Worm (Caenorhabditis elegans) whole organism, L2 larva: ENCODE data around the gene srx-68.

ENCODE experiments used
- F13H6.1 ChIP-seq: sonication (generic microtip); optimal IDR thresholded peaks from 2 replicates; lab custom pipeline; 2016; ENCODE audit warnings: missing genetic modification characterization, missing compliant biosample characterization
- R02D3.7 ChIP-seq: fragments of 150-350 bp; optimal IDR thresholded peaks from 2 replicates; lab custom pipeline; 2014; ENCODE audit warnings: missing biosample characterization, missing genetic modification characterization
- Y55F3AM.14 ChIP-seq: fragments of 200-800 bp; sonication (Bioruptor generic); optimal IDR thresholded peaks from 2 replicates; lab custom pipeline; 2018; ENCODE audit warnings: mild to moderate bottlenecking, missing genetic modification characterization, missing compliant biosample characterization
- ZK546.5 ChIP-seq: sonication (generic microtip); optimal IDR thresholded peaks from 2 replicates; lab custom pipeline; 2017; ENCODE audit warnings: missing biosample characterization, missing genetic modification characterization
- aly-2 ChIP-seq: fragments of 150-350 bp; optimal IDR thresholded peaks from 2 replicates; lab custom pipeline; 2014; ENCODE audit warnings: missing biosample characterization, missing genetic modification characterization
- ama-1 ChIP-seq: fragments of 150-350 bp; optimal IDR thresholded peaks from 2 replicates; lab custom pipeline; 2018; ENCODE audit warnings: inconsistent platforms
- blmp-1 ChIP-seq: sonication (generic microtip); optimal IDR thresholded peaks from 2 replicates; lab custom pipeline; 2017; ENCODE audit warnings: missing genetic modification characterization, mild to moderate bottlenecking, missing compliant biosample characterization, antibody characterized with exemption, moderate library complexity; ENCODE audit not compliant: insufficient read depth
- dmd-4 ChIP-seq: sonication (generic microtip); optimal IDR thresholded peaks from 2 replicates; lab custom pipeline; 2017; ENCODE audit warnings: missing biosample characterization, missing genetic modification characterization
- egl-27 ChIP-seq: sonication (generic microtip); optimal IDR thresholded peaks from 3 replicates; lab custom pipeline; 2017; ENCODE audit warnings: missing biosample characterization, missing genetic modification reagents, missing genetic modification characterization
- elt-1 ChIP-seq: fragments of 150-350 bp; optimal IDR thresholded peaks from 2 replicates; lab custom pipeline; 2014; ENCODE audit warnings: missing biosample characterization, missing genetic modification characterization
- elt-3 ChIP-seq: sonication (generic microtip); optimal IDR thresholded peaks from 2 replicates; lab custom pipeline; 2017; ENCODE audit warnings: missing biosample characterization, missing genetic modification characterization
- gmeb-1 ChIP-seq: fragments of 150-350 bp; optimal IDR thresholded peaks from 2 replicates; lab custom pipeline; 2014; ENCODE audit warnings: missing biosample characterization, missing genetic modification characterization
- lin-11 ChIP-seq: fragments of 150-350 bp; sonication (generic microtip); optimal IDR thresholded peaks from 2 replicates; lab custom pipeline; 2014; ENCODE audit warnings: missing biosample characterization, missing genetic modification characterization, inconsistent platforms, mixed read lengths
- lin-13 ChIP-seq: fragments of 150-350 bp; optimal IDR thresholded peaks from 2 replicates; lab custom pipeline; 2014; ENCODE audit warnings: missing biosample characterization, missing genetic modification reagents, missing genetic modification characterization
- lin-39 ChIP-seq: fragments of 150-350 bp; optimal IDR thresholded peaks from 2 replicates; lab custom pipeline; 2014; ENCODE audit warnings: missing biosample characterization, missing genetic modification reagents, missing genetic modification characterization
- lsy-2 ChIP-seq, 2 experiments: fragments of 150-350 bp in 1 of 2; sonication (generic microtip) in 1 of 2; optimal IDR thresholded peaks; 2 replicates each; lab custom pipeline; 2014 to 2017; ENCODE audit warnings: missing biosample characterization in 2 of 2, missing genetic modification characterization in 2 of 2
- mab-5 ChIP-seq: fragments of 150-350 bp; optimal IDR thresholded peaks from 2 replicates; lab custom pipeline; 2014; ENCODE audit warnings: missing biosample characterization, missing genetic modification characterization
- mbf-1 ChIP-seq: sonication (generic microtip); optimal IDR thresholded peaks from 2 replicates; lab custom pipeline; 2017; ENCODE audit warnings: missing biosample characterization, missing genetic modification characterization
- nhr-10 ChIP-seq: sonication (generic microtip); optimal IDR thresholded peaks from 2 replicates; lab custom pipeline; 2017; ENCODE audit warnings: missing biosample characterization, missing genetic modification characterization
- nhr-11 ChIP-seq: fragments of 150-350 bp; optimal IDR thresholded peaks from 2 replicates; lab custom pipeline; 2014; ENCODE audit warnings: missing biosample characterization, missing genetic modification characterization
- nhr-12 ChIP-seq: fragments of 150-350 bp; optimal IDR thresholded peaks from 2 replicates; lab custom pipeline; 2014; ENCODE audit warnings: missing biosample characterization, missing genetic modification characterization
- nhr-21 ChIP-seq: fragments of 150-350 bp; optimal IDR thresholded peaks from 2 replicates; lab custom pipeline; 2014; ENCODE audit warnings: missing biosample characterization, missing genetic modification characterization
- nhr-237 ChIP-seq: fragments of 150-350 bp; optimal IDR thresholded peaks from 2 replicates; lab custom pipeline; 2014; ENCODE audit warnings: missing biosample characterization, missing genetic modification characterization
- nhr-25 ChIP-seq: fragments of 150-350 bp; sonication (generic microtip); optimal IDR thresholded peaks from 3 replicates; lab custom pipeline; 2014; ENCODE audit warnings: missing biosample characterization, missing genetic modification characterization
- nhr-6 ChIP-seq: fragments of 150-350 bp; optimal IDR thresholded peaks from 2 replicates; lab custom pipeline; 2014; ENCODE audit warnings: missing biosample characterization, missing genetic modification characterization
- nhr-77 ChIP-seq: fragments of 150-350 bp; optimal IDR thresholded peaks from 2 replicates; lab custom pipeline; 2014; ENCODE audit warnings: missing biosample characterization, missing genetic modification characterization
- peb-1 ChIP-seq: fragments of 150-350 bp; optimal IDR thresholded peaks from 2 replicates; lab custom pipeline; 2014; ENCODE audit warnings: missing biosample characterization, missing genetic modification characterization
- skn-1 ChIP-seq: sonication (generic microtip); optimal IDR thresholded peaks from 2 replicates; lab custom pipeline; 2017; ENCODE audit warnings: missing biosample characterization, missing genetic modification characterization
- sma-9 ChIP-seq, 2 experiments: fragments of 150-350 bp in 1 of 2; sonication (generic microtip) in 1 of 2; optimal IDR thresholded peaks; 2 replicates each; lab custom pipeline; 2014 to 2016; ENCODE audit warnings: missing genetic modification characterization in 2 of 2, mild to moderate bottlenecking in 1 of 2, missing biosample characterization in 1 of 2, missing compliant biosample characterization in 1 of 2, missing genetic modification reagents in 1 of 2, moderate library complexity in 1 of 2
- snpc-4 ChIP-seq: fragments of 150-350 bp; optimal IDR thresholded peaks from 2 replicates; lab custom pipeline; 2014; ENCODE audit warnings: missing biosample characterization, missing genetic modification characterization
- unc-39 ChIP-seq: fragments of 150-350 bp; optimal IDR thresholded peaks from 2 replicates; lab custom pipeline; 2014; ENCODE audit warnings: missing biosample characterization, missing genetic modification characterization
- unc-55 ChIP-seq: fragments of 150-350 bp; sonication (generic microtip); optimal IDR thresholded peaks from 3 replicates; lab custom pipeline; 2014; ENCODE audit warnings: missing biosample characterization, missing genetic modification reagents, missing genetic modification characterization
- unc-62 ChIP-seq: fragments of 150-350 bp; optimal IDR thresholded peaks from 2 replicates; lab custom pipeline; 2014; ENCODE audit warnings: missing biosample characterization, missing genetic modification reagents, missing genetic modification characterization
- zag-1 ChIP-seq: fragments of 150-350 bp; optimal IDR thresholded peaks from 2 replicates; lab custom pipeline; 2014; ENCODE audit warnings: missing biosample characterization, missing genetic modification characterization
- ztf-1 ChIP-seq: fragments of 200-800 bp; sonication (Bioruptor generic); conservative IDR thresholded peaks from 2 replicates; pipeline ENCODE4 v1.3.6; 2022; ENCODE audit warnings: missing genetic modification characterization, missing compliant biosample characterization
- ztf-11 ChIP-seq: sonication (generic microtip); optimal IDR thresholded peaks from 2 replicates; lab custom pipeline; 2017; ENCODE audit warnings: missing biosample characterization, missing genetic modification characterization
- ztf-4 ChIP-seq: fragments of 150-350 bp; optimal IDR thresholded peaks from 2 replicates; lab custom pipeline; 2014; ENCODE audit warnings: missing biosample characterization, missing genetic modification characterization

Gene srx-68

DNA sequence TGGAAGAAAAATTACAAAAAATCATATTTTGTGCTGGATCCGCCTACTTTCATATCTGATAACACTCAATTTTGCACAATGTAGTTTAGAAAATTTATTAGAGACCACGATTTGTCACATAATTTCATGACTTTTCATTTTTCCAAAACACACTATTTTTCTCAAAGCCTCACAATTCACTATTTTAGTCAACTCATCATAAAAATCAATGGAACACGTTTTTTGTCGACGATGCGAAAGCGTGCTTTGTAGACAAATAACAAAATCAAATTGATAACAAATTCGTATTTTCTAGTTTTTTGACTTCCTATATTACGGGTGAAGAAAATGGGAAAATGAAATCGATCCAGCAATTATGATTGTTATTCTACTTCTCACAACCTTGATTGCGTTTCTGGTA, 29.3 kb downstream of the srx-68 start, which contains the start of gene cyp-35B2:
cyp-35B2 (plus strand) TSS at position 301 of the 400 bp plus-strand sequence.
- TF ChIP-seq elt-1 (tag; lab: Kevin White, UChicago) (no peak), peb-1 (tag; lab: Kevin White, UChicago) (no peak), skn-1 (tag; lab: Kevin White, UChicago) (no peak), nhr-21 (tag; lab: Kevin White, UChicago) (no peak), nhr-237 (tag; lab: Kevin White, UChicago) (no peak), ztf-1 (GFP tag; lab: Robert Waterston, UW) (no peak), egl-27 (no peak), mbf-1 (tag; lab: Kevin White, UChicago) (no peak), mab-5 (tag; lab: Kevin White, UChicago) (no peak), R02D3.7 (tag; lab: Kevin White, UChicago) (no peak), elt-3 (tag; lab: Kevin White, UChicago) (no peak), nhr-12 (tag; lab: Kevin White, UChicago) (no peak), lin-39 (no peak), nhr-25 (no peak), ama-1 (no peak)

DNA sequence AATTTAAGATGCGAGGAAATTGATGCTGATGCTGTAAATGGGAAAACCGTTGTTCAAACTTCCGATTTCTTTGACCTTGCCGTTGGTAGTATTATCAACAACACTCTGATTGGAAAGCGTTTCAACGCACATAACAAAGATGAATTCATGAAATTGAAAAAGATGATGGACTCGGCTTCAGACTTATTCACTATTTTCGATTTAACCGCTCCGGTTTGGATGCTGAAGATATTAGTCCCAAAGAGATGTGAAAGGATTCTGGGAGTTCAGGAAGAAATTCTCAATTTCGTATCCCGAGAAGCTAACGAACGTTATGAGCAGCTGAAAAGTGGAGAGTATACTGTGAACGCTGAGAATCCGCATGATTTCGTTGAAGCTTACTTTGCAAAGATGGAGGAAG, 30.8 kb downstream of the srx-68 start:
- no peak for TF ChIP-seq unc-62 (GFP tag; lab: Kevin White, UChicago)
- TF ChIP-seq lsy-2 (tag; optimal IDR thresholded peaks at IDR 0.05; lab: Kevin White, UChicago), result no peak
- TF ChIP-seq Y55F3AM.14, result no peak
- no peak for TF ChIP-seq dmd-4 (tag; lab: Kevin White, UChicago)
- no peak for TF ChIP-seq nhr-10
- no peak for TF ChIP-seq elt-1 (tag; lab: Kevin White, UChicago)
- no peak for TF ChIP-seq peb-1 (tag; lab: Kevin White, UChicago)
- TF ChIP-seq nhr-12 (tag; lab: Kevin White, UChicago), result no peak
- TF ChIP-seq ZK546.5 (tag; lab: Kevin White, UChicago), result no peak

DNA sequence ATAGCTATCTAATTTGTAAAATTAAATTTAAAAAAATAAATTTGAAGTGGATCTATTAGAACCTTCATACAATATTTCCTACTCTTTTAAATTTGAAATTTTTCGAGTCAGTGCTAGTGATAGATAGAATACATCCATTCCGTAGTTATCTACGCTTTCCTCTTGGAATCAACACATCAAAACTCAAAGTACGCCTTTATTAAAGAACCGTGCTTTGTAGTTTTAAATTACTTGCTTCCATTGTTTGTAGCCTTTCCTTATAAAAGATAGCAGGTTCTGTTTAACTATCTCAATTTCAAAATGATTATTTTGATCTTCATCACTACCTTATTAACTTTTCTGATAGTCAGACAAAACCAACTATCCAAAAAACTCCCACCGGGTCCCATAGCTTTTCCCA, 32.5 kb downstream of the srx-68 start, which contains the start of gene cyp-35B3:
cyp-35B3 (plus strand) TSS at position 301 of the 400 bp plus-strand sequence.
- TF ChIP-seq ztf-1 (GFP tag; lab: Robert Waterston, UW) (no peak), Y55F3AM.14 (no peak), blmp-1 (tag; lab: Kevin White, UChicago) (no peak), F13H6.1 (tag; lab: Kevin White, UChicago) (no peak), nhr-6 (tag; lab: Kevin White, UChicago) (no peak), gmeb-1 (tag; lab: Kevin White, UChicago) (no peak), aly-2 (no peak), lin-13 (GFP tag; lab: Kevin White, UChicago) (no peak), skn-1 (tag; lab: Kevin White, UChicago) (no peak), nhr-25 (no peak), nhr-77 (tag; lab: Kevin White, UChicago) (no peak), sma-9 (GFP tag; optimal IDR thresholded peaks at IDR 0.05; lab: Kevin White, UChicago) (no peak), sma-9 (tag; optimal IDR thresholded peaks at IDR 0.05; lab: Kevin White, UChicago) (no peak)

DNA sequence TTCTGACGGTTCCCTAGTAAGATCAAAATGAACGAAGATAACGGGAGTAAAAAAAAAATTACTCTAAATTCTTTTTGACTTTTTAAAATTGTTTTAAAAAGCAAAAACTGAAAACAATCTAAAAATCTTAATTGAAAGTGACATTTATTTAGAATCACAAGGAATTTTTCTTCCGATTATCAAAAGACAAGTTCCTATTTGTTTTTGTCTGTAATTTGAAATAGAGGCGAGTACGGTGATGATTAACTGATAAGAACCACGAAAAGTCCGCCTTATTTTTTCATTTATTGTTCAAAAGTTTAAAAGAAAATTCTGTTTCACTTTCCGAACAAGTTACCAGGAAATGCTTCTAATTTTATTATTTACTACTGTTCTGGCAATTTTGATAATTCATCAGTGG, 37.2 kb downstream of the srx-68 start, which contains the start of gene dach-1:
dach-1 (plus strand) TSS at position 301 of the 400 bp plus-strand sequence.
- TF ChIP-seq nhr-77 (tag; lab: Kevin White, UChicago), result no peak
- TF ChIP-seq unc-55, result no peak
- TF ChIP-seq lin-11 (tag; lab: Kevin White, UChicago), result no peak
- no peak for TF ChIP-seq mbf-1 (tag; lab: Kevin White, UChicago)
- TF ChIP-seq gmeb-1 (tag; lab: Kevin White, UChicago), result no peak
- TF ChIP-seq snpc-4 (tag; lab: Kevin White, UChicago), result no peak

DNA sequence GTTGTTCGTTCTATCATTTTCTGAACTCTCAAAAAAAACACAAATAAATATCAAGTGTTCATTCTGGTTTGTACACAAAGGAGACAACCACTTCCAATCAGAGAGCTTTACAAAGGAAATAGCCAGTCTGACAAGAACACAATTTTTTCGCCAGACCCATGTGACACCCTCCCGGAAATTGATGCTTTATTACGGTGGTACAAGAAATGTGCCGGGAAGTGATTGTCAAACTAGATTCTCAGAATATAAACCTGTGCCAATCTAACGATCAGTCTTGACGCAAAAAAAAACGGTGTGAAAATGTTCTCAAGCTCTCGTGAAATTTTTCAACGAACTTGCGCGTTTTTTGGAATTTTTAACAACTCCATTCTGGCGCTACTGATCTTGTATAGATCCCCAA, 41.2 kb downstream of the srx-68 start, which contains the start of gene str-247:
str-247 (plus strand) TSS at position 301 of the 400 bp plus-strand sequence.
- TF ChIP-seq mab-5 (tag; lab: Kevin White, UChicago) (no peak), ztf-4 (tag; lab: Kevin White, UChicago) (no peak), ztf-11 (tag; lab: Kevin White, UChicago) (no peak), gmeb-1 (tag; lab: Kevin White, UChicago) (no peak), unc-55 (no peak), sma-9 (GFP tag; optimal IDR thresholded peaks at IDR 0.05; lab: Kevin White, UChicago) (no peak), sma-9 (tag; optimal IDR thresholded peaks at IDR 0.05; lab: Kevin White, UChicago) (no peak), skn-1 (tag; lab: Kevin White, UChicago) (no peak), nhr-25 (no peak), nhr-21 (tag; lab: Kevin White, UChicago) (no peak), elt-3 (tag; lab: Kevin White, UChicago) (no peak), nhr-11 (no peak), zag-1 (tag; lab: Kevin White, UChicago) (no peak), nhr-6 (tag; lab: Kevin White, UChicago) (no peak), unc-39 (tag; lab: Kevin White, UChicago) (no peak)
- TF ChIP-seq, all 48 proteins: peak for 0
